Worm (Caenorhabditis elegans) whole organism, young adult: ENCODE measurements around the gene pho-11.

Experiments used
- ama-1 ChIP-seq, 3 experiments: fragments of 150-350 bp in 1 of 3; sonication (generic microtip) in 2 of 3; optimal IDR thresholded peaks; 2 replicates each; lab custom pipeline; 2014 to 2018; ENCODE audit warnings: missing biosample characterization in 2 of 3, missing genetic modification characterization in 2 of 3, missing genetic modification reagents in 2 of 3
- efl-1 ChIP-seq: fragments of 150-350 bp; optimal IDR thresholded peaks from 2 replicates; lab custom pipeline; 2014; ENCODE audit warnings: missing biosample characterization, missing genetic modification reagents, missing genetic modification characterization
- lag-1 ChIP-seq: fragments of 200-800 bp; sonication (Bioruptor generic); IDR thresholded peaks from 2 replicates; pipeline ENCODE4 v1.3.6; 2022; ENCODE audit warnings: missing genetic modification reagents, missing genetic modification characterization, missing compliant biosample characterization
- pha-4 ChIP-seq: fragments of 150-350 bp; sonication (generic microtip); optimal IDR thresholded peaks from 2 replicates; lab custom pipeline; 2014; ENCODE audit warnings: missing biosample characterization, missing genetic modification reagents, missing genetic modification characterization
- unc-62 ChIP-seq: fragments of 150-350 bp; optimal IDR thresholded peaks from 2 replicates; lab custom pipeline; 2014; ENCODE audit warnings: missing biosample characterization, missing genetic modification reagents, missing genetic modification characterization

DNA sequence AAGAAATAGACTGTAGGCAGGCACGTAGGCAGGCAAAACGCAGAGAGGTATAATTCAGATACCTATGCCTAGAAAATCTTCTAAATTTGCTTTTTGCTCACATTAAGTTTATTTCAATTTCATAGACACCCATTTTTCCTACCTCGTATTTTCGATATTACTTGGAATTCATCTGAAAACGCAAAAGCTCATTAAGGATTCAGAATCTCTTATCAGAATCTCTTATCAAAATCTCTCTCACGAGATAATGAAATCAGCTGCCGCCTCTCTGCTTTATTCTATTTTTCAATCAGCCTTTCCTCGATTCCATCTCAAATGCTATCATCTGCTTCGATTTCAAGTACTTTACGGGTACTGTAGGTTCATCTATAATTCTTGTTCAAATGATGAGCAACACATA, 20.2 kb downstream of the pho-11 start:
- TF ChIP-seq ama-1 (optimal IDR thresholded peaks at IDR 0.05; lab: Kevin White, UChicago) (no peak), ama-1 (GFP tag; optimal IDR thresholded peaks at IDR 0.05; lab: Kevin White, UChicago) (no peak), efl-1 (GFP tag; lab: Kevin White, UChicago) (no peak), pha-4 (tag; lab: Kevin White, UChicago) (no peak), unc-62 (GFP tag; lab: Kevin White, UChicago) (no peak), lag-1 (GFP tag; lab: Robert Waterston, UW) (no peak)
